Worm (Caenorhabditis elegans) whole organism, L3 larva: ENCODE data around the gene srz-37.

ENCODE experiments used
- ZK546.5 ChIP-seq: sonication (generic microtip); optimal IDR thresholded peaks from 2 replicates; lab custom pipeline; 2017; ENCODE audit warnings: missing biosample characterization, missing genetic modification characterization
- aly-2 ChIP-seq: fragments of 150-350 bp; optimal IDR thresholded peaks from 2 replicates; lab custom pipeline; 2014; ENCODE audit warnings: missing biosample characterization, missing genetic modification characterization
- ama-1 ChIP-seq: fragments of 150-350 bp; optimal IDR thresholded peaks from 2 replicates; lab custom pipeline; 2018
- ceh-16 ChIP-seq: sonication (generic microtip); optimal IDR thresholded peaks from 2 replicates; lab custom pipeline; 2017; ENCODE audit warnings: missing biosample characterization, missing genetic modification characterization
- ceh-28 ChIP-seq: fragments of 150-350 bp; optimal IDR thresholded peaks from 2 replicates; lab custom pipeline; 2014; ENCODE audit warnings: missing biosample characterization, missing genetic modification reagents, missing genetic modification characterization
- ceh-9 ChIP-seq: sonication (generic microtip); optimal IDR thresholded peaks from 2 replicates; lab custom pipeline; 2018; ENCODE audit warnings: missing biosample characterization, missing genetic modification characterization
- daf-12 ChIP-seq: fragments of 150-350 bp; optimal IDR thresholded peaks from 2 replicates; lab custom pipeline; 2014; ENCODE audit warnings: missing biosample characterization, missing genetic modification reagents, missing genetic modification characterization
- egl-27 ChIP-seq: sonication (generic microtip); optimal IDR thresholded peaks from 4 replicates; lab custom pipeline; 2017; ENCODE audit warnings: missing biosample characterization, missing genetic modification reagents, missing genetic modification characterization
- egl-5 ChIP-seq: fragments of 150-350 bp; optimal IDR thresholded peaks from 2 replicates; lab custom pipeline; 2017; ENCODE audit warnings: missing biosample characterization, missing genetic modification reagents, missing genetic modification characterization, inconsistent platforms
- elt-2 ChIP-seq: sonication (generic microtip); optimal IDR thresholded peaks from 2 replicates; lab custom pipeline; 2016; ENCODE audit warnings: missing genetic modification reagents, mild to moderate bottlenecking, missing genetic modification characterization, missing compliant biosample characterization
- elt-3 ChIP-seq, 3 experiments: fragments of 150-350 bp in 1 of 3; sonication (generic microtip) in 2 of 3; optimal IDR thresholded peaks; 2 replicates in 2 of 3; 4 replicates in 1 of 3; lab custom pipeline; 2014 to 2017; ENCODE audit warnings: missing biosample characterization in 3 of 3, missing genetic modification characterization in 3 of 3
- eor-1 ChIP-seq, 2 experiments: fragments of 150-350 bp; optimal IDR thresholded peaks; 2 replicates each; lab custom pipeline; 2014 to 2018; ENCODE audit warnings: missing biosample characterization in 2 of 2, missing genetic modification characterization in 2 of 2
- fkh-10 ChIP-seq: sonication (generic microtip); optimal IDR thresholded peaks from 2 replicates; lab custom pipeline; 2017; ENCODE audit warnings: missing biosample characterization, missing genetic modification reagents, missing genetic modification characterization
- fkh-2 ChIP-seq: fragments of 150-350 bp; optimal IDR thresholded peaks from 2 replicates; lab custom pipeline; 2014; ENCODE audit warnings: missing biosample characterization, missing genetic modification reagents, missing genetic modification characterization
- fos-1 ChIP-seq: fragments of 150-350 bp; optimal IDR thresholded peaks from 2 replicates; lab custom pipeline; 2014; ENCODE audit warnings: missing biosample characterization, missing genetic modification characterization
- hmg-11 ChIP-seq: sonication (generic microtip); optimal IDR thresholded peaks from 2 replicates; lab custom pipeline; 2016; ENCODE audit warnings: missing genetic modification characterization, missing compliant biosample characterization
- jun-1 ChIP-seq: fragments of 150-350 bp; optimal IDR thresholded peaks from 2 replicates; lab custom pipeline; 2014; ENCODE audit warnings: missing biosample characterization, missing genetic modification reagents, missing genetic modification characterization
- lin-15B ChIP-seq: fragments of 150-350 bp; optimal IDR thresholded peaks from 2 replicates; lab custom pipeline; 2014; ENCODE audit warnings: missing biosample characterization, missing genetic modification characterization
- lin-39 ChIP-seq: fragments of 150-350 bp; optimal IDR thresholded peaks from 2 replicates; lab custom pipeline; 2018; ENCODE audit warnings: missing biosample characterization, missing genetic modification reagents, missing genetic modification characterization
- lsy-12 ChIP-seq: sonication (generic microtip); optimal IDR thresholded peaks from 2 replicates; lab custom pipeline; 2016; ENCODE audit warnings: mild to moderate bottlenecking, missing genetic modification characterization, missing compliant biosample characterization
- mdl-1 ChIP-seq: fragments of 150-350 bp; optimal IDR thresholded peaks from 2 replicates; lab custom pipeline; 2014; ENCODE audit warnings: missing biosample characterization, missing genetic modification characterization
- nfya-1 ChIP-seq: sonication (generic microtip); optimal IDR thresholded peaks from 2 replicates; lab custom pipeline; 2017; ENCODE audit warnings: missing genetic modification characterization, mild to moderate bottlenecking, missing compliant biosample characterization, antibody characterized with exemption, moderate library complexity; ENCODE audit not compliant: insufficient read depth
- nhr-12 ChIP-seq: fragments of 150-350 bp; optimal IDR thresholded peaks from 2 replicates; lab custom pipeline; 2014; ENCODE audit warnings: missing biosample characterization, missing genetic modification characterization
- nhr-23 ChIP-seq: fragments of 150-350 bp; optimal IDR thresholded peaks from 2 replicates; lab custom pipeline; 2014; ENCODE audit warnings: missing biosample characterization, missing genetic modification reagents, missing genetic modification characterization
- nhr-25 ChIP-seq: sonication (generic microtip); optimal IDR thresholded peaks from 2 replicates; lab custom pipeline; 2017; ENCODE audit warnings: missing biosample characterization, missing genetic modification characterization
- nhr-76 ChIP-seq: fragments of 150-350 bp; sonication (generic microtip); optimal IDR thresholded peaks from 5 replicates; lab custom pipeline; 2014; ENCODE audit warnings: missing biosample characterization, missing genetic modification characterization
- pha-4 ChIP-seq: fragments of 150-350 bp; optimal IDR thresholded peaks from 2 replicates; lab custom pipeline; 2014; ENCODE audit warnings: missing biosample characterization, missing genetic modification reagents, missing genetic modification characterization
- sea-2 ChIP-seq: fragments of 150-350 bp; sonication (generic microtip); optimal IDR thresholded peaks from 4 replicates; lab custom pipeline; 2014; ENCODE audit warnings: missing biosample characterization, missing genetic modification reagents, missing genetic modification characterization
- snpc-4 ChIP-seq: fragments of 150-350 bp; optimal IDR thresholded peaks from 2 replicates; lab custom pipeline; 2014; ENCODE audit warnings: missing biosample characterization, missing genetic modification characterization
- tbx-2 ChIP-seq: sonication (generic microtip); optimal IDR thresholded peaks from 2 replicates; lab custom pipeline; 2016; ENCODE audit warnings: mild to moderate bottlenecking, missing genetic modification characterization, missing compliant biosample characterization
- unc-62 ChIP-seq: fragments of 150-350 bp; sonication (generic microtip); optimal IDR thresholded peaks from 4 replicates; lab custom pipeline; 2014; ENCODE audit warnings: missing biosample characterization, missing genetic modification reagents, missing genetic modification characterization
- zag-1 ChIP-seq: fragments of 150-350 bp; optimal IDR thresholded peaks from 2 replicates; lab custom pipeline; 2014; ENCODE audit warnings: missing biosample characterization, missing genetic modification characterization
- ztf-11 ChIP-seq: fragments of 150-350 bp; optimal IDR thresholded peaks from 2 replicates; lab custom pipeline; 2014; ENCODE audit warnings: missing biosample characterization, missing genetic modification characterization
- ztf-4 ChIP-seq: fragments of 150-350 bp; optimal IDR thresholded peaks from 2 replicates; lab custom pipeline; 2014; ENCODE audit warnings: missing biosample characterization, missing genetic modification characterization

srz-37 gene

ce11 chrIV:3521710-3522109 lies 40.0 kb upstream of the srz-37 start:
- TF ChIP-seq lin-39 (tag; lab: Kevin White, UChicago) (no peak), elt-3 (tag; optimal IDR thresholded peaks at IDR 0.05; lab: Kevin White, UChicago) (no peak), nhr-23 (tag; lab: Kevin White, UChicago) (peak; percentile 7)

- TF ChIP-seq lin-39 (tag; lab: Kevin White, UChicago) (peak; percentile 27), zag-1 (tag; lab: Kevin White, UChicago) (no peak), aly-2 (no peak), tbx-2 (tag; lab: Kevin White, UChicago) (peak; percentile 22), nhr-25 (tag; lab: Kevin White, UChicago) (no peak), hmg-11 (tag; lab: Kevin White, UChicago) (peak; percentile 73), sea-2 (GFP tag; lab: Kevin White, UChicago) (no peak), elt-3 (tag; optimal IDR thresholded peaks at IDR 0.05; lab: Kevin White, UChicago) (no peak), nfya-1 (tag; lab: Kevin White, UChicago) (peak; percentile 40), egl-5 (tag; lab: Kevin White, UChicago) (peak; percentile 33)
- TF ChIP-seq, all 47 proteins: peak for 5
These were observed 39.3 kb upstream of the srz-37 start for ce11 chrIV:3520957-3521356.

ce11 chrIV:3520374-3520773 lies 38.7 kb upstream of the srz-37 start:
- TF ChIP-seq lin-39 (tag; lab: Kevin White, UChicago) (peak; percentile 13), tbx-2 (tag; lab: Kevin White, UChicago) (no peak)

- TF ChIP-seq sea-2 (GFP tag; lab: Kevin White, UChicago) = no peak
- TF ChIP-seq hmg-11 (tag; lab: Kevin White, UChicago) = peak; percentile 67
- no peak for TF ChIP-seq nhr-76 (tag; lab: Kevin White, UChicago)
- TF ChIP-seq mdl-1 = no peak
- TF ChIP-seq lin-15B = peak; percentile 1
- no peak for TF ChIP-seq nhr-12 (tag; lab: Kevin White, UChicago)
- peak; percentile 24 for TF ChIP-seq lin-39 (tag; lab: Kevin White, UChicago)
- peak; percentile 28 for TF ChIP-seq ceh-28 (tag; lab: Kevin White, UChicago)
- no peak for TF ChIP-seq ztf-11
- TF ChIP-seq fkh-10 (GFP tag; lab: Kevin White, UChicago) = no peak
- no peak for TF ChIP-seq elt-3 (tag; optimal IDR thresholded peaks at IDR 0.05; lab: Kevin White, UChicago)
- TF ChIP-seq snpc-4 (tag; lab: Kevin White, UChicago) = peak; percentile 95
- peak; percentile 30 for TF ChIP-seq nhr-23 (tag; lab: Kevin White, UChicago)
- no peak for TF ChIP-seq fkh-2 (tag; lab: Kevin White, UChicago)
- TF ChIP-seq ceh-9 (tag; lab: Kevin White, UChicago) = no peak
- no peak for TF ChIP-seq elt-2 (tag; lab: Kevin White, UChicago)
- TF ChIP-seq ceh-16 (tag; lab: Kevin White, UChicago) = no peak
- TF ChIP-seq unc-62 = no peak
- no peak for TF ChIP-seq fos-1 (tag; lab: Kevin White, UChicago)
- TF ChIP-seq jun-1 = no peak
- TF ChIP-seq eor-1 (tag; optimal IDR thresholded peaks at IDR 0.05; lab: Kevin White, UChicago) = no peak
- peak; percentile 63 for TF ChIP-seq nfya-1 (tag; lab: Kevin White, UChicago)
- no peak for TF ChIP-seq pha-4 (tag; lab: Kevin White, UChicago)
These were observed 37.7 kb upstream of the srz-37 start for ce11 chrIV:3519352-3519751.

ce11 chrIV:3517582-3517981 lies 35.9 kb upstream of the srz-37 start:
- TF ChIP-seq jun-1 (no peak), ama-1 (lab: Kevin White, UChicago) (no peak), daf-12 (tag; lab: Kevin White, UChicago) (no peak), elt-3 (tag; optimal IDR thresholded peaks at IDR 0.05; lab: Kevin White, UChicago) (no peak), snpc-4 (tag; lab: Kevin White, UChicago) (no peak), egl-5 (tag; lab: Kevin White, UChicago) (no peak), nhr-76 (tag; lab: Kevin White, UChicago) (no peak), nhr-23 (tag; lab: Kevin White, UChicago) (no peak), nhr-25 (tag; lab: Kevin White, UChicago) (no peak), egl-27 (no peak), unc-62 (no peak), ZK546.5 (no peak), ztf-4 (tag; lab: Kevin White, UChicago) (no peak), mdl-1 (no peak), eor-1 (tag; optimal IDR thresholded peaks at IDR 0.05; lab: Kevin White, UChicago) (no peak), lsy-12 (tag; lab: Kevin White, UChicago) (no peak), ceh-28 (tag; lab: Kevin White, UChicago) (no peak)
